Worm (Caenorhabditis elegans): ENCODE measurements around the gene cutl-11.

ce11 chrX:11696696-11697095, 46.0 kb upstream of the cutl-11 start, which contains the start of gene C44C10.12:
- no peak for TF ChIP-seq cog-1 (tag; optimal IDR thresholded peaks at IDR 0.05)
- TF ChIP-seq med-1 (GFP tag; optimal IDR thresholded peaks at IDR 0.05; ENCODE audit: insufficient read depth), result no peak
- TF ChIP-seq T22C8.4 (GFP tag; IDR thresholded peaks at IDR 0.05), result no peak
- TF ChIP-seq ztf-29 (GFP tag; IDR thresholded peaks at IDR 0.05), result no peak
